Worm (Caenorhabditis elegans) whole organism, young adult: ENCODE measurements around the gene srj-1.
A peak's percentile ranks its signal among the peaks of the same experiment; 100 is the strongest.

Experiments
- B0019.2 ChIP-seq: fragments of 200-800 bp; sonication (Bioruptor generic); conservative IDR thresholded peaks from 2 replicates; pipeline ENCODE4 v1.3.6; 2022; ENCODE audit warnings: missing genetic modification reagents, missing genetic modification characterization, missing compliant biosample characterization
- B0035.1 ChIP-seq: sonication (generic microtip); optimal IDR thresholded peaks from 2 replicates; lab custom pipeline; 2016; ENCODE audit warnings: missing genetic modification characterization, mild to moderate bottlenecking, missing compliant biosample characterization, missing genotype, missing genetic modification reagents
- B0261.1 ChIP-seq: sonication (generic microtip); optimal IDR thresholded peaks from 2 replicates; lab custom pipeline; 2016; ENCODE audit warnings: mild to moderate bottlenecking, missing genetic modification characterization, moderate library complexity, missing compliant biosample characterization
- F49E8.2 ChIP-seq: sonication (generic microtip); optimal IDR thresholded peaks from 3 replicates; lab custom pipeline; 2017; ENCODE audit warnings: missing genetic modification characterization, mild to moderate bottlenecking, missing compliant biosample characterization, antibody characterized with exemption, moderate library complexity; ENCODE audit not compliant: insufficient read depth
- T26A5.8 ChIP-seq: sonication (generic microtip); optimal IDR thresholded peaks from 2 replicates; lab custom pipeline; 2016; ENCODE audit warnings: missing genetic modification characterization, missing compliant biosample characterization
- Y79H2A.3 ChIP-seq: fragments of 200-800 bp; sonication (Bioruptor generic); conservative IDR thresholded peaks from 2 replicates; pipeline ENCODE4 v1.3.6; 2022; ENCODE audit warnings: missing genetic modification reagents, missing genetic modification characterization, missing compliant biosample characterization
- aptf-2 ChIP-seq: fragments of 200-800 bp; sonication (Bioruptor generic); conservative IDR thresholded peaks from 2 replicates; pipeline ENCODE4 v1.3.6; 2022; ENCODE audit warnings: missing genetic modification reagents, missing genetic modification characterization, missing compliant biosample characterization
- atf-7 ChIP-seq: sonication (generic microtip); optimal IDR thresholded peaks from 2 replicates; lab custom pipeline; 2017; ENCODE audit warnings: mild to moderate bottlenecking, missing genetic modification characterization, missing compliant biosample characterization
- attf-5 ChIP-seq: fragments of 200-800 bp; sonication (Bioruptor generic); optimal IDR thresholded peaks from 2 replicates; lab custom pipeline; 2018; ENCODE audit warnings: mild to moderate bottlenecking, missing genetic modification characterization, missing compliant biosample characterization
- ccch-3 ChIP-seq: fragments of 200-800 bp; sonication (Bioruptor generic); optimal IDR thresholded peaks from 2 replicates; lab custom pipeline; 2018; ENCODE audit warnings: mild to moderate bottlenecking, missing genetic modification characterization, missing compliant biosample characterization
- cebp-1 ChIP-seq, 2 experiments: fragments of 200-800 bp in 1 of 2; sonication (Bioruptor generic) in 1 of 2; sonication (generic microtip) in 1 of 2; IDR thresholded peaks in 1 of 2; optimal IDR thresholded peaks in 1 of 2; 2 replicates each; pipeline versions ENCODE4 v1.3.6 to Lab custom; 2017 to 2022; ENCODE audit warnings: missing compliant biosample characterization in 2 of 2, missing genetic modification characterization in 2 of 2, mild to moderate bottlenecking in 1 of 2, missing genetic modification reagents in 1 of 2, moderate library complexity in 1 of 2
- ceh-91 ChIP-seq: fragments of 200-800 bp; sonication (Bioruptor generic); IDR thresholded peaks from 2 replicates; pipeline ENCODE4 v1.3.6; 2022; ENCODE audit warnings: missing genetic modification reagents, missing genetic modification characterization, missing compliant biosample characterization
- die-1 ChIP-seq: sonication (generic microtip); optimal IDR thresholded peaks from 2 replicates; lab custom pipeline; 2016; ENCODE audit warnings: missing genotype, mild to moderate bottlenecking, missing genetic modification characterization, missing compliant biosample characterization
- dox-1 ChIP-seq: fragments of 200-800 bp; sonication (Bioruptor generic); IDR thresholded peaks from 2 replicates; pipeline ENCODE4 v1.3.6; 2022; ENCODE audit warnings: missing genetic modification reagents, missing genetic modification characterization, missing compliant biosample characterization
- gei-17 ChIP-seq: fragments of 200-800 bp; sonication (Bioruptor generic); optimal IDR thresholded peaks from 2 replicates; lab custom pipeline; 2018; ENCODE audit warnings: mild to moderate bottlenecking, missing genetic modification characterization, missing compliant biosample characterization
- hmg-20 ChIP-seq: fragments of 200-800 bp; sonication (Bioruptor generic); IDR thresholded peaks from 2 replicates; pipeline ENCODE4 v1.3.6; 2022; ENCODE audit warnings: missing genetic modification reagents, missing genetic modification characterization, missing compliant biosample characterization
- let-526 ChIP-seq: fragments of 200-800 bp; sonication (Bioruptor generic); IDR thresholded peaks from 2 replicates; pipeline ENCODE4 v1.3.6; 2022; ENCODE audit warnings: missing genetic modification reagents, missing genetic modification characterization, missing compliant biosample characterization
- lin-26 ChIP-seq: fragments of 200-800 bp; sonication (Bioruptor generic); IDR thresholded peaks from 2 replicates; pipeline ENCODE4 v1.3.6; 2022; ENCODE audit warnings: missing genetic modification reagents, missing genetic modification characterization, missing compliant biosample characterization
- madf-6 ChIP-seq: fragments of 200-800 bp; sonication (Bioruptor generic); IDR thresholded peaks from 2 replicates; pipeline ENCODE4 v1.3.6; 2022; ENCODE audit warnings: missing genetic modification reagents, missing genetic modification characterization, missing compliant biosample characterization
- mel-28 ChIP-seq: sonication (generic microtip); optimal IDR thresholded peaks from 2 replicates; lab custom pipeline; 2016; ENCODE audit warnings: borderline replicate concordance, mild to moderate bottlenecking, missing genetic modification characterization, missing compliant biosample characterization
- mes-4 ChIP-seq: sonication (generic microtip); optimal IDR thresholded peaks from 2 replicates; lab custom pipeline; 2016; ENCODE audit warnings: missing genotype, missing genetic modification characterization, missing compliant biosample characterization
- nfyb-1 ChIP-seq: fragments of 200-800 bp; sonication (Bioruptor generic); IDR thresholded peaks from 2 replicates; pipeline ENCODE4 v1.3.6; 2022; ENCODE audit warnings: missing genetic modification reagents, missing genetic modification characterization, missing compliant biosample characterization
- nhr-80 ChIP-seq: sonication (generic microtip); optimal IDR thresholded peaks from 2 replicates; lab custom pipeline; 2016; ENCODE audit warnings: missing genetic modification characterization, missing compliant biosample characterization
- pbrm-1 ChIP-seq: fragments of 200-800 bp; sonication (Bioruptor generic); IDR thresholded peaks from 2 replicates; pipeline ENCODE4 v1.3.6; 2022; ENCODE audit warnings: missing genetic modification reagents, missing genetic modification characterization, missing compliant biosample characterization
- sdz-38 ChIP-seq: sonication (generic microtip); optimal IDR thresholded peaks from 2 replicates; lab custom pipeline; 2016; ENCODE audit warnings: missing genotype, missing genetic modification characterization, missing compliant biosample characterization
- snpc-3.4 ChIP-seq: sonication (generic microtip); optimal IDR thresholded peaks from 2 replicates; lab custom pipeline; 2017; ENCODE audit warnings: missing genetic modification characterization, mild to moderate bottlenecking, missing compliant biosample characterization, antibody characterized with exemption, moderate library complexity, missing genotype, missing genetic modification reagents
- snpc-4 ChIP-seq, 5 experiments: fragments of 150-350 bp in 1 of 5; sonication (generic microtip) in 4 of 5; optimal IDR thresholded peaks; 2 replicates each; lab custom pipeline; 2014 to 2018; ENCODE audit warnings: missing genetic modification characterization in 5 of 5, missing biosample characterization in 3 of 5, antibody characterized with exemption in 2 of 5, mild to moderate bottlenecking in 2 of 5, missing compliant biosample characterization in 2 of 5, missing genotype in 2 of 5, moderate library complexity in 2 of 5, missing genetic modification reagents in 1 of 5
- sptf-2 ChIP-seq: fragments of 200-800 bp; sonication (Bioruptor generic); optimal IDR thresholded peaks from 2 replicates; lab custom pipeline; 2018; ENCODE audit warnings: mild to moderate bottlenecking, missing genetic modification characterization, missing compliant biosample characterization
- ztf-18 ChIP-seq: sonication (generic microtip); optimal IDR thresholded peaks from 2 replicates; lab custom pipeline; 2016; ENCODE audit warnings: missing genotype, mild to moderate bottlenecking, missing genetic modification characterization, missing compliant biosample characterization
- ztf-25 ChIP-seq: fragments of 200-800 bp; sonication (Bioruptor generic); IDR thresholded peaks from 2 replicates; pipeline ENCODE4 v1.3.6; 2022; ENCODE audit warnings: missing genetic modification reagents, missing genetic modification characterization, missing compliant biosample characterization
- ztf-28 ChIP-seq: fragments of 200-800 bp; sonication (Bioruptor generic); IDR thresholded peaks from 2 replicates; pipeline ENCODE4 v1.3.6; 2022; ENCODE audit warnings: missing genetic modification reagents, missing genetic modification characterization, missing compliant biosample characterization

The srj-1 gene

DNA sequence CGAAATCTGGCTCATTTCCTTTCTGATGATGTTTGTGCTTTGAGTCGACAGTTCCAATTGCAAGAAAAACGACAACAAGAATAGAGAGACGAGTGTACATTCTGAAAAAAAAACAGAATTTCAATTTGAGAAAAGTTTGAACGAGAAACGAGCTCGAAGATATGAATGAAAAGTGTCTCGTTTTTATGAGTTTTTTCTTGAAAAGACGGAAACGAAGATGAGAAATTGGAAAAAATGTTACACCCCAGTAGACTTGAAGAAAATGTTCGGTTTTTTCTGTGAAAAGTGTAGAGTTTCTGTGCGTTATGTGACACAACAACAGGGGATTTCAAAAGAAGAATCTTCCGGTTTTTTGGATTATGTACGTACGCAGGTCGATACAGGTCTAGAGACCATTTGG, 42.2 kb downstream of the srj-1 start, which contains the start of gene srlf-31:
srlf-31 (minus strand) TSS at position 101 of the 400 bp plus-strand sequence.
- no peak for TF ChIP-seq die-1
- TF ChIP-seq B0019.2 (GFP tag; lab: Robert Waterston, UW), result no peak
- no peak for TF ChIP-seq snpc-4 (GFP tag; optimal IDR thresholded peaks at IDR 0.05; lab: Kevin White, UChicago)
- TF ChIP-seq snpc-4 (tag; optimal IDR thresholded peaks at IDR 0.05; lab: Kevin White, UChicago), result no peak
- no peak for TF ChIP-seq lin-26 (GFP tag; lab: Robert Waterston, UW)
- TF ChIP-seq atf-7 (tag; lab: Kevin White, UChicago), result no peak
- no peak for TF ChIP-seq ccch-3 (GFP tag; lab: Kevin White, UChicago)
- no peak for TF ChIP-seq nfyb-1 (GFP tag; lab: Robert Waterston, UW)
- no peak for TF ChIP-seq Y79H2A.3 (GFP tag; lab: Robert Waterston, UW)
- TF ChIP-seq ztf-28 (GFP tag; lab: Robert Waterston, UW), result no peak
- no peak for TF ChIP-seq aptf-2 (GFP tag; lab: Robert Waterston, UW)
- TF ChIP-seq hmg-20 (GFP tag; lab: Robert Waterston, UW), result no peak
- TF ChIP-seq madf-6, result no peak
- TF ChIP-seq ztf-25 (GFP tag; lab: Robert Waterston, UW), result no peak
- no peak for TF ChIP-seq ceh-91 (GFP tag; lab: Robert Waterston, UW)
- no peak for TF ChIP-seq B0035.1 (tag; lab: Kevin White, UChicago)
- no peak for TF ChIP-seq dox-1 (GFP tag; lab: Robert Waterston, UW)

DNA sequence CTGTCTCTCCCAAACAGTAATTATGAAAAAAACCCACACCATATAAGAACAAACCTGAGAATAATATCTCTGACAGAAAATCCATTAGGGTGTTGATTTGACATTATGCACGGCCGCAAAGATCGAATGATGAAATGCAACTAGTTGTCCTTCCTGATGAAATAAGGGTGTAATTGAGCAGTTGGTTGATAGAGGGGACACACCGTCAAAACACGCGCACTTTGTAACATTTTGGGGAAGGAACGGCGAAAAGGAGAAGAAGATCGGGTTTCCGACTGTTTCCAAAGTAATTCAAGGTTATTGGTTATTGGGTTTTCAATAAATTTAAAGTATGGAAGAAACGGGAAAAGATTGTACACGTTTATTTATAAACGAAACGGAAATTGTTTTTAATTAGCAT, 43.2 kb downstream of the srj-1 start, which contains the start of gene ZK822.1:
ZK822.1 (minus strand) TSS at position 121 of the 400 bp plus-strand sequence.
- TF ChIP-seq hmg-20 (GFP tag; lab: Robert Waterston, UW) (no peak), cebp-1 (GFP tag; IDR thresholded peaks at IDR 0.05; lab: Robert Waterston, UW) (no peak), cebp-1 (tag; optimal IDR thresholded peaks at IDR 0.05; lab: Kevin White, UChicago) (peak; percentile 10)

DNA sequence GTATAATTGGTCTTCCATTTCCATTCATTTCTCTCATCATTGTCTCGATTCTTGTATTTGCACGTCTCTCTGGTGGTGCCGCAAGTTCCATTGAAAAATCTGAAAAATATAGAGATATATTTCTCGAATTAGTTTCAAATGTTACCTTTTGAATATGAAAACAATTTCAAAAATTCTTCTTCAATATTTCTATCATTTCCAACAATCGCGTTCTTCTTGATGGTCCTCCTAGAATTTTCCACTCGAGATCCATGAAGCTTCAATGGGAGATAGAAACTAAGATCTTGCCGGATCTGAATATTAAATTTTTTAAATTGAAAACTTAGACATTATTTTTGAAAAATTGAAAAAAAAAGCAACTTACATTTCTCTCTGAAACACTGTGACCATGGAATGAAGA, 46.2 kb downstream of the srj-1 start:
- no peak for TF ChIP-seq gei-17
- TF ChIP-seq mes-4 (tag; lab: Kevin White, UChicago), result no peak
- no peak for TF ChIP-seq atf-7 (tag; lab: Kevin White, UChicago)
- no peak for TF ChIP-seq F49E8.2 (tag; lab: Kevin White, UChicago)
- TF ChIP-seq let-526, result no peak
- TF ChIP-seq snpc-4 (GFP tag; optimal IDR thresholded peaks at IDR 0.05; lab: Kevin White, UChicago), result no peak
- TF ChIP-seq snpc-4 (tag; optimal IDR thresholded peaks at IDR 0.05; lab: Kevin White, UChicago), result no peak
- TF ChIP-seq snpc-3.4 (tag; lab: Kevin White, UChicago), result no peak
- TF ChIP-seq B0261.1, result no peak
- TF ChIP-seq sptf-2 (GFP tag; lab: Kevin White, UChicago), result no peak
- no peak for TF ChIP-seq ccch-3 (GFP tag; lab: Kevin White, UChicago)
- no peak for TF ChIP-seq attf-5
- no peak for TF ChIP-seq pbrm-1
- no peak for TF ChIP-seq T26A5.8 (tag; lab: Kevin White, UChicago)
- TF ChIP-seq ztf-18 (tag; lab: Kevin White, UChicago), result no peak
- TF ChIP-seq sdz-38, result no peak
- no peak for TF ChIP-seq ztf-25 (GFP tag; lab: Robert Waterston, UW)

DNA sequence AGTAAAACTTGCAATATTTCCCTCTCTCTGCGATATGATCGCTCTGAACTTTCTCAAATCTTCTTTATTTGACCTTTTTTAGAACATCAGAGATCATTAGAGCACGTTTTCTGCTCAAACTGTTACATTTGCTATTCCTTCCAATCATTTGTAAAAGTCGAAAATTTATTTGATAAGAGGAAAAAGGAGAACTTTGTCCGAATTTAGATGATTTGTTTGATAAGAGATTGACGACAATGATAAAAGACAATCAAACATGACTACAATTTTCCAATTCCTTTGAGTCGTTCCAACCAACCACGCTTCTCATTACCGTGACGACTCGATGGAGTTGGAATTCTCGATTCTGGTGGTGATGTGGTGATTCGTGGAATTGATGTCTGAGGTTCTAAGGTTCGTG, 47.3 kb downstream of the srj-1 start:
- TF ChIP-seq mel-28, result no peak
- TF ChIP-seq nhr-80 (tag; lab: Kevin White, UChicago), result peak; percentile 61
- TF ChIP-seq, all 124 proteins: peak for 1
